Fruit fly (Drosophila melanogaster) ovary, adult (tissue): Measurements from ENCODE around the gene rasp.
A peak's percentile ranks its signal among the peaks of the same experiment; 100 is the strongest.

Experiments
- CG17801 ChIP-seq: fragments of 200-800 bp; optimal IDR thresholded peaks from 2 replicates; lab custom pipeline; 2019; ENCODE audit warnings: missing biosample characterization, mild to moderate bottlenecking, missing genetic modification characterization, moderate library complexity; ENCODE audit not compliant: partially characterized antibody

The rasp gene

DNA sequence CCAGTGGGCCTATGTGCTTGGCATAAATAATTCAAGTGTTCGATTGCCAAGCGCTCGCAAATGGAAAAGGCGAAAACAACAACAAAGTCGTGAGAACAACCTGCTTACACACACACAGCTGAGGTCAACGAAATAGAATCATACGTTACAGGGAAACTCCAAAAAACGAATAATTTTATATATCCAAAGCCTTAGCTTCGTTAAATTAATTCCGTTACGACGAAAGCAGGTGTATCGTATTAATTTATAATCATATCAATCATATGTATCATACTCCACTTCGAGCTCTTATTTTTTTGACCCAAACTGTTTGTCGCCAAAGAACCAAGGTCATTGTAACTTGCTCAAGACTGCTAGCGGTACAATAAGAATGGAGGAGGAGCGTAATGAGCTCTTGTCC is 17.5 kb downstream of the rasp start:
- peak; percentile 92 for TF ChIP-seq CG17801

dm6 chr3L:3184104-3184503 is 22.1 kb downstream of the rasp start, which contains the start of gene CG42494:
TSS of gene CG42494 (plus strand) at chr3L:3184404.
- no peak for TF ChIP-seq CG17801

DNA sequence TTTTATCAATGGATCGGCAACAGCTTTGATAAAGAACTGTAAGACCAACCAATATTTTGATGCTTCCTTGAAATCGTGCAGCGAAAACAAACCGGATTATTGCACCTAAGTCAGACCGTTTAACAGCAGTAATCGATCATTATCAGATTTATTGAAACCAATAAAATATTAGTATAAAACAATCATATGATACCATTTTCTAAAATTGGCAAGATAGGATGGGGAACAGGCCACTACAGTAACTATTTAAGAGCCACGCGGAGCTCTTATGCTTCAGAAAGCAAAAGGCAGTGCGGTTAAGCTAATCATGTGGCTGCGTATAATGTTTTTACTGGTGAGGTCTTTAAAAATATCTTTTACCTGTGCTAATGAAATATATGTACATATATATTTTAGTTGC is 24.4 kb downstream of the rasp start, which contains the start of gene CG32284:
TSS of gene CG32284 (plus strand) at position 301 of the 400 bp plus-strand sequence.
- TF ChIP-seq CG17801 = no peak

- TF ChIP-seq CG17801 = no peak
Measured at dm6 chr3L:3187263-3187662, 25.3 kb downstream of the rasp start, which contains the start of gene CG14957. TSS of gene CG14957 (plus strand) at chr3L:3187563.

- TF ChIP-seq CG17801 = no peak
Measured at dm6 chr3L:3189647-3190046, 27.7 kb downstream of the rasp start, which contains the start of the genes CG42525 and CG14958. TSS of gene CG42525 (minus strand) at chr3L:3189747. TSS of gene CG14958 (plus strand) at chr3L:3189978.

dm6 chr3L:3192333-3192894 is 30.4 kb downstream of the rasp start, which contains the start of gene CG14965:
TSS of gene CG14965 (minus strand) at chr3L:3192491.
- no peak for TF ChIP-seq CG17801

- peak; percentile 98 for TF ChIP-seq CG17801
Measured at dm6 chr3L:3192912-3193311, 30.9 kb downstream of the rasp start, which contains the start of gene Hsp83. TSS of gene Hsp83 (plus strand) at chr3L:3192969.

DNA sequence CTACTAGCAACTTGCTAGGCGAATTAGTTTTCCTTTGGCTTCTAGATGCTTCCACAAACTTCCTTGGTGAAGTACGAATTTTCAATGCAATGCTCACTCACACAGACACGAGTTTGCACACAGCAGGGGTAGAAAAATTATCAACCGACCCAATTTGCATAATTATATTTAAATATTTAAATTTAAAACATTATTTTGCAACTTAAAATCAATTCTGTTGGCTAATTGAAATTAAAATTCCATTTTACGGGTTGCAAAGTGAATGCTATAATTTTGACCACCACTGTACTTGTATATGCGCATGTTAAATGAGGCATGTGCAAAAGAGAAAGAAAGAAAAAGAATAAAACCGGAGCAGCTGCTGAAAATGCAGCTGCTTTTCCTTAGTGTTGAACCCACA is 32.1 kb downstream of the rasp start:
- TF ChIP-seq CG17801 = peak; percentile 86

dm6 chr3L:3197464-3197863 is 35.5 kb downstream of the rasp start, which contains the start of gene CG14966:
TSS of gene CG14966 (minus strand) at chr3L:3197631.
- TF ChIP-seq CG17801 = peak; percentile 58

dm6 chr3L:3198447-3199402 is 36.7 kb downstream of the rasp start, which contains the start of the genes CG32276 and gry:
TSS of gene CG32276 (minus strand) at chr3L:3199047.
TSS of gene gry (plus strand) at chr3L:3199090.
- TF ChIP-seq CG17801 = peak; percentile 89

dm6 chr3L:3203062-3203461 is 41.1 kb downstream of the rasp start, which contains the start of gene CG32271:
TSS of gene CG32271 (minus strand) at chr3L:3203162.
- no peak for TF ChIP-seq CG17801

DNA sequence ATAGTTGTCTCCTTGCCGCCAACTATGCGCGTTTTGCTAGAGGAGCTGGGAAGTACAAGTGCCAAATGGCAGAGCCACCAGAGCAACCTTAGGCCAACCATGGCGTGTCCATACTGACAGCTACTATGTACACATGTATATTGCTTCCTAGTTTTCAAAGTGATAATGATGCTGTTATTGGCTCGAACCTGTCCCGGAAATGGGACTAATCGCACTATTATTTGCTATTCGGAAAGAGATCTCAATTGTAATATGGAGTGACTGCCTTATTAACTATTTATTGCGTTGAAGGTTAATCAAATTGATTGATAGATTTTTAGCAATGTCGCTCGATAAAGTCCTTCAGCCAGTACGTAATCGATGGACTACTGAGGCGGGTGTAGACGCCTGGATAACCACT is 42.4 kb downstream of the rasp start, which contains the start of gene CG33159:
TSS of gene CG33159 (minus strand) at position 101 of the 400 bp plus-strand sequence.
- TF ChIP-seq CG17801 = no peak

- TF ChIP-seq CG17801 = no peak
Measured at dm6 chr3L:3205349-3205748, 43.4 kb downstream of the rasp start, which contains the start of gene CG32277. TSS of gene CG32277 (minus strand) at chr3L:3205449.

dm6 chr3L:3206263-3206662 is 44.3 kb downstream of the rasp start, which contains the start of gene CG33160:
TSS of gene CG33160 (minus strand) at chr3L:3206363.
- TF ChIP-seq CG17801 = no peak

dm6 chr3L:3208895-3209294 is 46.9 kb downstream of the rasp start, which contains the start of the genes CG32269 and CG32270:
TSS of gene CG32269 (minus strand) at chr3L:3208985.
TSS of gene CG32270 (minus strand) at chr3L:3208985.
- no peak for TF ChIP-seq CG17801
